Worm (Caenorhabditis elegans) whole organism, young adult: Measurements from ENCODE around the gene K08E4.3.
A peak's percentile ranks its signal among the peaks of the same experiment; 100 is the strongest.

ENCODE experiments used
- Y95B8A.8 ChIP-seq: fragments of 200-800 bp; sonication (Bioruptor generic); IDR thresholded peaks from 2 replicates; pipeline ENCODE4 v1.3.6; 2022; ENCODE audit warnings: missing genetic modification reagents, missing genetic modification characterization, missing compliant biosample characterization
- akir-1 ChIP-seq: fragments of 200-800 bp; sonication (Bioruptor generic); optimal IDR thresholded peaks from 2 replicates; lab custom pipeline; 2018; ENCODE audit warnings: mild to moderate bottlenecking, missing genetic modification characterization, moderate library complexity, missing compliant biosample characterization
- ceh-40 ChIP-seq: fragments of 200-800 bp; sonication (Bioruptor generic); IDR thresholded peaks from 2 replicates; pipeline ENCODE4 v1.3.6; 2022; ENCODE audit warnings: missing genetic modification characterization, missing compliant biosample characterization
- lin-40 ChIP-seq: sonication (generic microtip); optimal IDR thresholded peaks from 2 replicates; lab custom pipeline; 2016; ENCODE audit warnings: missing genetic modification characterization, mild to moderate bottlenecking, missing compliant biosample characterization, missing genotype, missing genetic modification reagents
- ztf-3 ChIP-seq: fragments of 200-800 bp; sonication (Bioruptor generic); optimal IDR thresholded peaks from 2 replicates; lab custom pipeline; 2018; ENCODE audit warnings: mild to moderate bottlenecking, missing genetic modification characterization, missing compliant biosample characterization

DNA sequence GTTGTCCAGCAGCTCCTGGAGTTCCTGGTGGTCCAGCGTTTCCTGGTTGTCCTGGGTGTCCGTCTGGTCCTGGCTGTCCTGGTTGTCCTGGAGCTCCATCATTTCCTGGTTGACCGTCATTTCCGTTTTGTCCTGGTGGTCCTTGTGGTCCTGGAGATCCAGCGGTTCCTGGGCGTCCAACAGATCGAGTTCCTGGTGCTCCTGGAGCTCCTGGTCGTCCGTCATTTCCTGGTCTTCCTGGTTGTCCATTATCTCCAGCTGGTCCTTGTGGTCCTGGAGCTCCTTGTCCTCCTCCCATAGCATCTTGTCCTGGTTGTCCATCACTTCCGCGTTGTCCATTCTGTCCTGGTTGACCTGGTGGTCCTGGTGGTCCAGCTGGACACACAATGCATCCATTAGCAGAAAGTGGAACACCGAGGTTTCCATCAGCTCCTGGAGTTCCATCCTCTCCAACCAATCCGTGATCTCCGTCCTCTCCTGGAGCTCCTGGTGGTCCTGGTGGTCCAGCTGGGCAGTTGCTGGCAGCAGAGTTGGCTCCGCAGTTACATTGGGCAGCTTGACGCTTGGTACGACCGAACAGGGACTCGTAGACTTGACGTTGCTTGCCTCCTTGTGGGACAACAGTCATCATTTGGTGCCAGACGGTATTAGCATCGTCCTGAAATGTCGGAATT is 51.6 kb downstream of the K08E4.3 start:
- TF ChIP-seq lin-40 (tag; lab: Kevin White, UChicago) (peak; percentile 7), akir-1 (no peak), ceh-40 (no peak), Y95B8A.8 (GFP tag; lab: Robert Waterston, UW) (no peak), ztf-3 (no peak)
